Fruit fly (Drosophila melanogaster): ENCODE data around the gene Mad.

- TF ChIP-seq CG8478 (optimal IDR thresholded peaks at IDR 0.05) = no peak
- TF ChIP-seq CTCF (optimal IDR thresholded peaks at IDR 0.05) = no peak
Observed at dm6 chr2L:3099930-3100329, 59.5 kb downstream of the Mad start.

Measured in S2 (cell line).